Worm (Caenorhabditis elegans): ENCODE data around the gene F16G10.3.

ce11 chrII:2354476-2354875 lies 17.7 kb upstream of the F16G10.3 start, which contains the start of gene F43C11.2:
- no peak for TF ChIP-seq him-1 (tag; optimal IDR thresholded peaks at IDR 0.05)
- no peak for TF ChIP-seq W03F9.2 (tag; optimal IDR thresholded peaks at IDR 0.05)

Measured in whole organism, L4/young adult.